Worm (Caenorhabditis elegans): Measurements from ENCODE around the gene cyp-37B1.

The cyp-37B1 gene

ce11 chrV:16249105-16249504, 28.8 kb upstream of the cyp-37B1 start:
- no peak for TF ChIP-seq ceh-82 (tag; optimal IDR thresholded peaks at IDR 0.05)
- no peak for TF ChIP-seq aly-2 (tag; optimal IDR thresholded peaks at IDR 0.05)
- no peak for TF ChIP-seq mdl-1 (tag; optimal IDR thresholded peaks at IDR 0.05)
- no peak for TF ChIP-seq tbx-2 (tag; optimal IDR thresholded peaks at IDR 0.05)
- no peak for TF ChIP-seq pha-4 (tag; optimal IDR thresholded peaks at IDR 0.05)
- TF ChIP-seq nhr-23 (tag; optimal IDR thresholded peaks at IDR 0.05), result no peak
- no peak for TF ChIP-seq lin-39 (tag; optimal IDR thresholded peaks at IDR 0.05)
- TF ChIP-seq egl-5 (tag; optimal IDR thresholded peaks at IDR 0.05), result no peak
- no peak for TF ChIP-seq nhr-67 (tag; optimal IDR thresholded peaks at IDR 0.05)
- no peak for TF ChIP-seq nhr-237 (tag; optimal IDR thresholded peaks at IDR 0.05)

DNA sequence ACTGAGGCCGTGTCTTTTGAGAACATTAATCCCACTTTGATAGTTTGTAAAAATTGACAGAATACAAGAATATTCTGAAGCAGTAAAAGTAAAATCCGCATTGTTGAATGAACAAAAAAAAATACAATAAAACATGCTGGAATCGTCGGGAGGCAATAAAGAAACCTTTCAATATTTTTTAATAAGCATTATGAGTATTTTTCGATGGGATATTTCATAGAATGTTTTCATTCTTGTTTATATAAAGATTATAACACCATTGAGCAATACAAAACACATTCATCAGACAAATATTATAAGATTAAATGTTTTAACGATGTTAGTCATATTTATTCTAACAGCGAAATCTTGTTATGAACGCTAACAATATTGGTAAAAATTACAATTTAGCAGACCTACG, 24.2 kb upstream of the cyp-37B1 start, which contains the start of gene gcy-20:
Gene gcy-20 (minus strand): TSS at position 101 of the 400 bp plus-strand sequence.
- TF ChIP-seq elt-3 (tag; optimal IDR thresholded peaks at IDR 0.05) (no peak), unc-62 (GFP tag; optimal IDR thresholded peaks at IDR 0.05) (no peak), nhr-11 (tag; optimal IDR thresholded peaks at IDR 0.05) (no peak), fos-1 (tag; optimal IDR thresholded peaks at IDR 0.05) (no peak), egl-5 (tag; optimal IDR thresholded peaks at IDR 0.05) (no peak), hmg-11 (tag; optimal IDR thresholded peaks at IDR 0.05) (no peak), eor-1 (tag; optimal IDR thresholded peaks at IDR 0.05) (no peak), ztf-11 (tag; optimal IDR thresholded peaks at IDR 0.05) (no peak), jun-1 (tag; optimal IDR thresholded peaks at IDR 0.05) (no peak), nhr-12 (tag; optimal IDR thresholded peaks at IDR 0.05) (no peak), aly-2 (tag; optimal IDR thresholded peaks at IDR 0.05) (no peak), ceh-82 (tag; optimal IDR thresholded peaks at IDR 0.05) (no peak), ama-1 (optimal IDR thresholded peaks at IDR 0.05) (no peak), tbx-2 (tag; optimal IDR thresholded peaks at IDR 0.05) (no peak), skn-1 (tag; optimal IDR thresholded peaks at IDR 0.05) (no peak)

DNA sequence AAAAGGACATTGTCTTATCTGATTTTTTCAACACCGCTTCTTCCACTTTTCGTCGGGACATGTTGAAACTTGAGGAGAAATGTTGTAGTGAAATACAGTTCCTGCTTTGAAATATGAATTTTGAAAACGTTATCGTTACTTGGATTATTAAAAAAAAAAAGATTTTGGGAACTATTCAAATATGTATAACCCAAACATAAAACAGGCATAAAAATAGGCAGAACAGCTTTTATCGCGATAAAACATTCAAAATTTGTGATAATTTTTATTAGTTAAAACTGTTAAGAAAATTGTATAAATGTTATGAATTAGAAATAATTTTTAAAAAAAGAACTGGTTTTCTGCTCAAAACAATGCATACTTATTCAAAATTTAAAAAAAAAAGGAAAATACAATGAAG, 21.5 kb upstream of the cyp-37B1 start, which contains the start of gene bgnt-1.3:
Gene bgnt-1.3 (minus strand): TSS at position 101 of the 400 bp plus-strand sequence.
- TF ChIP-seq pha-4 (tag; optimal IDR thresholded peaks at IDR 0.05) (no peak), tbx-2 (tag; optimal IDR thresholded peaks at IDR 0.05) (no peak), skn-1 (tag; optimal IDR thresholded peaks at IDR 0.05) (no peak), egl-5 (tag; optimal IDR thresholded peaks at IDR 0.05) (no peak), fkh-2 (tag; optimal IDR thresholded peaks at IDR 0.05) (no peak), aly-2 (tag; optimal IDR thresholded peaks at IDR 0.05) (no peak), ztf-11 (tag; optimal IDR thresholded peaks at IDR 0.05) (no peak), nhr-76 (tag; optimal IDR thresholded peaks at IDR 0.05) (no peak), ceh-28 (tag; optimal IDR thresholded peaks at IDR 0.05) (no peak), sea-2 (GFP tag; optimal IDR thresholded peaks at IDR 0.05) (no peak), ceh-82 (tag; optimal IDR thresholded peaks at IDR 0.05) (no peak), nhr-43 (tag; optimal IDR thresholded peaks at IDR 0.05; ENCODE audit: poor library complexity, severe bottlenecking) (no peak), nhr-11 (tag; optimal IDR thresholded peaks at IDR 0.05) (no peak), elt-1 (tag; optimal IDR thresholded peaks at IDR 0.05) (no peak)

DNA sequence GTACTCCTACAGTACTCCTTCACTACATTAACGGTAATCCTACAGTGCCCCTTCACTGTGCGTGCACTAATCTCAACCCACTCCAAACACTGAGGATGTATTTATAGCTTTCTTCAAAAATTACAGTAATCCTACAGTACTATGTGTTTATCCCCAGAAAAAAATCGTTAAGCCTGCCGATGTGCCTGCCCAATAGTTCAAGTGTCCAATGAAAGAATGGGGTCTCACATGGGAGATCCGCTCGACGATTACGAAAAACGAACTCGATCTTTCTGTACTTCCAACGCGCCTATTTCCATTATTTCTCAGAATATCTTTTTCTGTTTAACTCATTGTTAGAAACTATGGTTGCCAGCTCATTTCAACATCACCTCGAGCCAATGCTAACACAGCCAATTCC, 19.8 kb upstream of the cyp-37B1 start, which contains the start of gene nhr-218:
Gene nhr-218 (plus strand): TSS at position 301 of the 400 bp plus-strand sequence.
- TF ChIP-seq egl-5 (tag; optimal IDR thresholded peaks at IDR 0.05) (no peak), ztf-4 (tag; optimal IDR thresholded peaks at IDR 0.05) (no peak), R02D3.7 (tag; optimal IDR thresholded peaks at IDR 0.05) (no peak), ceh-16 (tag; optimal IDR thresholded peaks at IDR 0.05) (no peak), pha-4 (tag; optimal IDR thresholded peaks at IDR 0.05) (no peak), ceh-9 (tag; optimal IDR thresholded peaks at IDR 0.05) (no peak), egl-27 (tag; optimal IDR thresholded peaks at IDR 0.05) (no peak), lin-15B (tag; optimal IDR thresholded peaks at IDR 0.05) (no peak), nhr-67 (tag; optimal IDR thresholded peaks at IDR 0.05) (no peak), zag-1 (tag; optimal IDR thresholded peaks at IDR 0.05) (no peak), lin-39 (tag; optimal IDR thresholded peaks at IDR 0.05) (no peak), nhr-23 (tag; optimal IDR thresholded peaks at IDR 0.05) (no peak), unc-62 (GFP tag; optimal IDR thresholded peaks at IDR 0.05) (no peak), nhr-28 (tag; optimal IDR thresholded peaks at IDR 0.05) (no peak), mdl-1 (tag; optimal IDR thresholded peaks at IDR 0.05) (no peak), nhr-76 (tag; optimal IDR thresholded peaks at IDR 0.05) (no peak), fkh-2 (tag; optimal IDR thresholded peaks at IDR 0.05) (no peak), ceh-82 (tag; optimal IDR thresholded peaks at IDR 0.05) (no peak), unc-39 (tag; optimal IDR thresholded peaks at IDR 0.05) (no peak)
